Worm (Caenorhabditis elegans): Measurements from ENCODE around the gene elo-2.
A peak's percentile ranks its signal among the peaks of the same experiment; 100 is the strongest.

The elo-2 gene

DNA sequence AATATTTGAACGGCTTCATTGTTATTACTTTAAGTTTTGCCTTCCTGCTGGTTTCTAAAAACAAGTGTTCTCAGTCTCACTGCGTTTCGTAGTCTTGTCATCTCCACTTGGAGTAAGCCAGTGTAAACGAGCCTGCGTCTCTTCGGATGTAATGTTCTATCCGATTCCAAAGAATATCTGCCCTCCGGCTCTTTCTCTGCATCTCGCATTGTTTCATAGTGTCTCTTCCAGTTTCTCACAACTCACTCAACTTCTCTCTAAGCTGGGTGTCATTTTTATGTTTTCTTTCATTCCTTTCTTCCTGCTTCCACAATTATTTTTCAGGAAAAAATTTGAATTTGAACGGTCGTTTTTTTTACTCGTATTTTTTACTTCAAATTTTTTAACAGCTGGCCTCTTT is 40.2 kb downstream of the elo-2 start:
- TF ChIP-seq ceh-62 (tag; optimal IDR thresholded peaks at IDR 0.05) (no peak), rbr-2 (tag; optimal IDR thresholded peaks at IDR 0.05) (peak; percentile 20), lin-39 (tag; optimal IDR thresholded peaks at IDR 0.05) (no peak), unc-62 (GFP tag; optimal IDR thresholded peaks at IDR 0.05 in 1 of 2) (peak in 1 of 2 experiments; percentile 97), unc-62 (tag; optimal IDR thresholded peaks at IDR 0.05) (no peak)

DNA sequence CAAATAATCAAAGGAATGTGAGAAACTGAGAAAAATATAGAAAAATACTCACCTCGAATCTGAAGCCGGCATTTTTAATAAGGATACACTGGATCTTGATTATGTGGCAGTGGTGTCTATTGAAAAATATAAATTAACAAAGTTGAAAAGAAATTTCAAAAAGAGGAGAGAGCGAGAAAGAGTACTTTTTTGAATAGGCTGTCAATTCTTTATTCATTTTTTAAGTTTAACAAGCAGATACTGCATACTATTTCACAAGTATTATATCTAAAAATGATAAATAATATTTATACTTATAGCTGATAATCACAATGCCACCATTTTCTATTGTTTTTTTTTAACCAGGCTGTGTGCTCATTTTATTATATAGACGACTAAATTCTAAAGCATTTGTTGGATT is 49.5 kb downstream of the elo-2 start, which contains the start of gene npr-26:
npr-26 (minus strand) TSS at position 101 of the 400 bp plus-strand sequence.
- TF ChIP-seq zag-1 (tag; optimal IDR thresholded peaks at IDR 0.05) = no peak
- no peak for TF ChIP-seq ztf-7 (tag; optimal IDR thresholded peaks at IDR 0.05)
- TF ChIP-seq daf-16 (GFP tag; optimal IDR thresholded peaks at IDR 0.05) = no peak
- TF ChIP-seq daf-16 (tag; optimal IDR thresholded peaks at IDR 0.05) = no peak
- TF ChIP-seq unc-62 (GFP tag; optimal IDR thresholded peaks at IDR 0.05 in 1 of 2) = no peak
- no peak for TF ChIP-seq unc-62 (tag; optimal IDR thresholded peaks at IDR 0.05)
- TF ChIP-seq gei-8 (GFP tag; optimal IDR thresholded peaks at IDR 0.05) = no peak
- TF ChIP-seq nhr-6 (tag; optimal IDR thresholded peaks at IDR 0.05) = no peak
- TF ChIP-seq mxl-2 (GFP tag; conservative IDR thresholded peaks at IDR 0.05) = no peak
- no peak for TF ChIP-seq mes-2 (tag; optimal IDR thresholded peaks at IDR 0.05; ENCODE audit: poor library complexity, severe bottlenecking)
- no peak for TF ChIP-seq dmd-8 (GFP tag; IDR thresholded peaks at IDR 0.05)
- no peak for TF ChIP-seq daf-19 (GFP tag; conservative IDR thresholded peaks at IDR 0.05)
- no peak for TF ChIP-seq ces-1 (GFP tag; optimal IDR thresholded peaks at IDR 0.05)
- TF ChIP-seq ama-1 (optimal IDR thresholded peaks at IDR 0.05) = no peak
- no peak for TF ChIP-seq dmd-6 (GFP tag; IDR thresholded peaks at IDR 0.05)
- TF ChIP-seq nhr-10 (tag; optimal IDR thresholded peaks at IDR 0.05) = no peak
